Fruit fly (Drosophila melanogaster) whole organism, embryonic: ENCODE measurements around the gene Sec23.

ENCODE experiments used
- B-H2 ChIP-seq: fragments of 200-800 bp; sonication (Bioruptor generic); optimal IDR thresholded peaks from 2 replicates; lab custom pipeline; 2018; ENCODE audit warnings: missing biosample characterization, mild to moderate bottlenecking, missing genetic modification characterization
- BtbVII ChIP-seq: fragments of 200-800 bp; sonication (Bioruptor generic); optimal IDR thresholded peaks from 3 replicates; lab custom pipeline; 2017; ENCODE audit warnings: missing biosample characterization, mild to moderate bottlenecking, missing genetic modification characterization
- CG11093 ChIP-seq: fragments of 200-800 bp; sonication (Bioruptor generic); IDR thresholded peaks from 3 replicates; pipeline ENCODE4 v1.3.6; 2022; ENCODE audit warnings: missing biosample characterization, missing genetic modification characterization
- CG11247 ChIP-seq: fragments of 200-800 bp; sonication (Bioruptor generic); IDR thresholded peaks from 2 replicates; pipeline ENCODE4 v1.3.6; 2022; ENCODE audit warnings: missing biosample characterization, missing genetic modification characterization
- CG11560 ChIP-seq: fragments of 200-800 bp; sonication (Bioruptor generic); IDR thresholded peaks from 3 replicates; pipeline ENCODE4 v1.3.6; 2022; ENCODE audit warnings: missing biosample characterization, missing genetic modification characterization
- CG13287 ChIP-seq: fragments of 200-800 bp; sonication (Bioruptor generic); IDR thresholded peaks from 2 replicates; pipeline ENCODE4 v1.3.6; 2022; ENCODE audit warnings: missing biosample characterization, missing genetic modification characterization; ENCODE audit not compliant: partially characterized antibody
- CG14050 ChIP-seq: fragments of 200-800 bp; sonication (Bioruptor generic); IDR thresholded peaks from 3 replicates; pipeline ENCODE4 v1.3.6; 2022; ENCODE audit warnings: missing biosample characterization, missing genetic modification characterization
- CG16815 ChIP-seq: fragments of 200-800 bp; sonication (Bioruptor generic); optimal IDR thresholded peaks from 3 replicates; lab custom pipeline; 2017; ENCODE audit warnings: missing biosample characterization, mild to moderate bottlenecking, missing genetic modification characterization
- CG17186 ChIP-seq: fragments of 200-800 bp; sonication (Bioruptor generic); optimal IDR thresholded peaks from 3 replicates; lab custom pipeline; 2017; ENCODE audit warnings: missing biosample characterization, missing genetic modification reagents, missing genetic modification characterization
- CG17829 ChIP-seq: fragments of 200-800 bp; optimal IDR thresholded peaks from 2 replicates; lab custom pipeline; 2019; ENCODE audit warnings: missing biosample characterization, mild to moderate bottlenecking, missing genetic modification characterization, moderate library complexity
- CG17912 ChIP-seq: fragments of 200-800 bp; sonication (Bioruptor generic); optimal IDR thresholded peaks from 2 replicates; lab custom pipeline; 2018; ENCODE audit warnings: missing biosample characterization, mild to moderate bottlenecking, missing genetic modification characterization
- CG18764 ChIP-seq: fragments of 200-800 bp; sonication (Bioruptor generic); optimal IDR thresholded peaks from 3 replicates; lab custom pipeline; 2016; ENCODE audit warnings: missing biosample characterization, missing genetic modification characterization
- CG3407 ChIP-seq: fragments of 200-800 bp; sonication (Bioruptor generic); optimal IDR thresholded peaks from 2 replicates; lab custom pipeline; 2018; ENCODE audit warnings: missing biosample characterization, mild to moderate bottlenecking, missing genetic modification characterization
- CG34224 ChIP-seq: fragments of 200-800 bp; sonication (Bioruptor generic); IDR thresholded peaks from 3 replicates; pipeline ENCODE4 v1.3.6; 2022; ENCODE audit warnings: missing biosample characterization, missing genetic modification characterization; ENCODE audit not compliant: partially characterized antibody
- CG4282 ChIP-seq: fragments of 200-800 bp; sonication (Bioruptor generic); optimal IDR thresholded peaks from 2 replicates; lab custom pipeline; 2016; ENCODE audit warnings: missing biosample characterization, missing genetic modification characterization
- CG4730 ChIP-seq: fragments of 200-800 bp; sonication (Bioruptor generic); IDR thresholded peaks from 2 replicates; pipeline ENCODE4 v1.3.6; 2022; ENCODE audit warnings: missing biosample characterization, missing genetic modification characterization
- CG4820 ChIP-seq: fragments of 200-800 bp; sonication (Bioruptor generic); optimal IDR thresholded peaks from 3 replicates; lab custom pipeline; 2016; ENCODE audit warnings: missing biosample characterization, missing genetic modification characterization
- CG6175 ChIP-seq: fragments of 200-800 bp; sonication (Bioruptor generic); IDR thresholded peaks from 3 replicates; pipeline ENCODE4 v1.3.6; 2022; ENCODE audit warnings: missing biosample characterization, missing genetic modification characterization
- CG6765 ChIP-seq: fragments of 200-800 bp; sonication (Bioruptor generic); optimal IDR thresholded peaks from 3 replicates; lab custom pipeline; 2017; ENCODE audit warnings: missing biosample characterization, mild to moderate bottlenecking, missing genetic modification characterization
- CG7786 ChIP-seq: fragments of 200-800 bp; sonication (Bioruptor generic); optimal IDR thresholded peaks from 2 replicates; lab custom pipeline; 2016; ENCODE audit warnings: missing biosample characterization, missing genetic modification characterization
- Doc2 ChIP-seq: fragments of 200-800 bp; sonication (Bioruptor generic); IDR thresholded peaks from 2 replicates; pipeline ENCODE4 v1.3.6; 2022; ENCODE audit warnings: missing biosample characterization, missing genetic modification characterization
- Drgx ChIP-seq: fragments of 200-800 bp; sonication (Bioruptor generic); IDR thresholded peaks from 2 replicates; pipeline ENCODE4 v1.3.6; 2022; ENCODE audit warnings: missing biosample characterization, missing genetic modification characterization
- Ets65A ChIP-seq: fragments of 200-800 bp; sonication (Bioruptor generic); peaks from one replicate; lab custom pipeline; 2016; ENCODE audit warnings: missing biosample characterization, missing genetic modification characterization
- Ets97D ChIP-seq: fragments of 200-800 bp; sonication (Bioruptor generic); optimal IDR thresholded peaks from 3 replicates; lab custom pipeline; 2016; ENCODE audit warnings: missing biosample characterization, missing genetic modification characterization
- Fer1 ChIP-seq: fragments of 200-800 bp; sonication (Bioruptor generic); optimal IDR thresholded peaks from 2 replicates; lab custom pipeline; 2017; ENCODE audit warnings: missing biosample characterization, mild to moderate bottlenecking, missing genetic modification characterization
- HLH54F ChIP-seq: fragments of 200-800 bp; sonication (Bioruptor generic); optimal IDR thresholded peaks from 3 replicates; lab custom pipeline; 2016; ENCODE audit warnings: missing biosample characterization, missing genetic modification characterization
- Hmr ChIP-seq: fragments of 200-800 bp; sonication (Bioruptor generic); optimal IDR thresholded peaks from 3 replicates; lab custom pipeline; 2017; ENCODE audit warnings: mild to moderate bottlenecking, missing biosample characterization, missing genetic modification reagents, missing genetic modification characterization
- Hr3 ChIP-seq: fragments of 200-800 bp; sonication (Bioruptor generic); optimal IDR thresholded peaks from 3 replicates; lab custom pipeline; 2016; ENCODE audit warnings: missing biosample characterization, missing genetic modification characterization
- Lim3 ChIP-seq: fragments of 200-800 bp; sonication (Bioruptor generic); IDR thresholded peaks from 2 replicates; pipeline ENCODE4 v1.3.6; 2022; ENCODE audit warnings: missing biosample characterization, missing genetic modification characterization
- Myb ChIP-seq: fragments of 200-800 bp; sonication (Bioruptor generic); optimal IDR thresholded peaks from 2 replicates; lab custom pipeline; 2016; ENCODE audit warnings: missing biosample characterization, missing genetic modification characterization
- Oaz ChIP-seq: fragments of 200-800 bp; sonication (Bioruptor generic); IDR thresholded peaks from 2 replicates; pipeline ENCODE4 v1.3.6; 2022; ENCODE audit warnings: missing biosample characterization, missing genetic modification characterization
- Stat92E ChIP-seq, 3 experiments: fragments of >200 bp in 2 of 3; fragments of 200-800 bp in 1 of 3; sonication (Bioruptor generic) in 1 of 3; optimal IDR thresholded peaks; 2 replicates each; lab custom pipeline; 2017 to 2019; ENCODE audit warnings: missing biosample characterization in 3 of 3, missing genetic modification characterization in 3 of 3, mild to moderate bottlenecking in 1 of 3, moderate library complexity in 1 of 3
- Taf1 ChIP-seq: fragments of 200-800 bp; sonication (Bioruptor generic); IDR thresholded peaks from 2 replicates; pipeline ENCODE4 v1.3.6; 2022; ENCODE audit warnings: missing biosample characterization, missing genetic modification characterization
- Vsx1 ChIP-seq: fragments of 200-800 bp; sonication (Bioruptor generic); optimal IDR thresholded peaks from 2 replicates; lab custom pipeline; 2017; ENCODE audit warnings: missing biosample characterization, mild to moderate bottlenecking, missing genetic modification characterization, missing genetic modification reagents
- aop ChIP-seq: fragments of 200-800 bp; sonication (Bioruptor generic); IDR thresholded peaks from 2 replicates; pipeline ENCODE4 v1.3.6; 2022; ENCODE audit warnings: missing biosample characterization, missing genetic modification characterization
- caup ChIP-seq: fragments of 200-800 bp; sonication (Bioruptor generic); optimal IDR thresholded peaks from 3 replicates; lab custom pipeline; 2017; ENCODE audit warnings: missing biosample characterization, mild to moderate bottlenecking, missing genetic modification characterization, moderate library complexity; ENCODE audit not compliant: severe bottlenecking
- crol ChIP-seq: fragments of 200-800 bp; sonication (Bioruptor generic); IDR thresholded peaks from 2 replicates; pipeline ENCODE4 v1.3.6; 2022; ENCODE audit warnings: missing biosample characterization, missing genetic modification characterization
- dmrt99B ChIP-seq: fragments of 200-800 bp; sonication (Bioruptor generic); optimal IDR thresholded peaks from 2 replicates; lab custom pipeline; 2018; ENCODE audit warnings: missing biosample characterization, mild to moderate bottlenecking, missing genetic modification characterization, moderate library complexity
- gt ChIP-seq: fragments of 200-800 bp; sonication (Bioruptor generic); IDR thresholded peaks from 2 replicates; pipeline ENCODE4 v1.3.6; 2022; ENCODE audit warnings: missing biosample characterization, missing genetic modification characterization
- jumu ChIP-seq: fragments of 200-800 bp; sonication (Bioruptor generic); optimal IDR thresholded peaks from 3 replicates; lab custom pipeline; 2016; ENCODE audit warnings: missing biosample characterization, missing genetic modification characterization
- oc ChIP-seq: fragments of 200-800 bp; sonication (Bioruptor generic); optimal IDR thresholded peaks from 2 replicates; lab custom pipeline; 2018; ENCODE audit warnings: missing biosample characterization, mild to moderate bottlenecking, missing genetic modification characterization, moderate library complexity
- pan ChIP-seq, 4 experiments: fragments of >200 bp in 3 of 4; fragments of 200-800 bp in 1 of 4; sonication (Bioruptor generic) in 1 of 4; optimal IDR thresholded peaks in 3 of 4; IDR thresholded peaks in 1 of 4; 2 replicates each; pipeline versions ENCODE4 v1.3.6 to Lab custom; 2017 to 2022; ENCODE audit warnings: missing biosample characterization in 2 of 4, missing genetic modification characterization in 2 of 4, mixed read lengths in 1 of 4
- pita ChIP-seq: fragments of 200-800 bp; sonication (Bioruptor generic); optimal IDR thresholded peaks from 2 replicates; lab custom pipeline; 2017; ENCODE audit warnings: missing biosample characterization, mild to moderate bottlenecking, missing genetic modification characterization
- ranshi ChIP-seq: fragments of 200-800 bp; sonication (Bioruptor generic); IDR thresholded peaks from 2 replicates; pipeline ENCODE4 v1.3.6; 2022; ENCODE audit warnings: missing biosample characterization, missing genetic modification characterization
- scrt ChIP-seq: fragments of 200-800 bp; sonication (Bioruptor generic); optimal IDR thresholded peaks from 2 replicates; lab custom pipeline; 2018; ENCODE audit warnings: missing biosample characterization, mild to moderate bottlenecking, missing genetic modification characterization, moderate library complexity
- sens ChIP-seq: fragments of 200-800 bp; sonication (Bioruptor generic); peaks from one replicate; lab custom pipeline; 2016; ENCODE audit warnings: missing biosample characterization, missing genetic modification characterization
- tio ChIP-seq: fragments of 200-800 bp; sonication (Bioruptor generic); optimal IDR thresholded peaks from 2 replicates; lab custom pipeline; 2017; ENCODE audit warnings: missing biosample characterization, missing genetic modification characterization, inconsistent platforms
- twi ChIP-seq: fragments of 200-800 bp; optimal IDR thresholded peaks from 2 replicates; lab custom pipeline; 2019; ENCODE audit warnings: missing biosample characterization, mild to moderate bottlenecking, missing genetic modification characterization, moderate library complexity
- vnd ChIP-seq: fragments of 200-800 bp; sonication (Bioruptor generic); IDR thresholded peaks from 3 replicates; pipeline ENCODE4 v1.3.6; 2022; ENCODE audit warnings: missing biosample characterization, missing genetic modification characterization; ENCODE audit not compliant: partially characterized antibody

The Sec23 gene

dm6 chr3R:5648569-5649476 is at the start of gene Sec23, which contains the start of gene MTA1-like:
Gene Sec23, plus strand, starts transcription at chr3R:5649065.
Gene MTA1-like, minus strand, starts transcription at chr3R:5648738.
- no peak for TF ChIP-seq CG4730 (GFP tag; lab: Robert Waterston, UW)
- TF ChIP-seq twi (tag; lab: Kevin White, UChicago), result peak; percentile 44
- no peak for TF ChIP-seq B-H2
- TF ChIP-seq scrt (GFP tag; lab: Kevin White, UChicago), result peak; percentile 31
- no peak for TF ChIP-seq CG11093
- peak; percentile 93 for TF ChIP-seq Ets65A (GFP tag; lab: Kevin White, UChicago)
- no peak for TF ChIP-seq CG4282 (GFP tag; lab: Kevin White, UChicago)
- no peak for TF ChIP-seq Doc2 (GFP tag; lab: Robert Waterston, UW)
- TF ChIP-seq pita (GFP tag; lab: Kevin White, UChicago), result no peak
- no peak for TF ChIP-seq CG14050
- TF ChIP-seq Drgx, result no peak
- TF ChIP-seq Hr3 (GFP tag; lab: Kevin White, UChicago), result peak; percentile 75
- no peak for TF ChIP-seq pan (optimal IDR thresholded peaks at IDR 0.05; lab: Kevin White, UChicago)
- TF ChIP-seq pan (GFP tag; optimal IDR thresholded peaks at IDR 0.05 in 1 of 2, IDR thresholded peaks at IDR 0.05 in 1 of 2), result peak in 1 of 2 experiments; percentile 17
- TF ChIP-seq HLH54F (GFP tag; lab: Kevin White, UChicago), result peak; percentile 38
- TF ChIP-seq vnd, result peak; percentile 95
- no peak for TF ChIP-seq aop (GFP tag; lab: Robert Waterston, UW)
- TF ChIP-seq CG6175 (GFP tag; lab: Robert Waterston, UW), result no peak
- peak; percentile 10 for TF ChIP-seq CG3407 (GFP tag; lab: Kevin White, UChicago)
- peak; percentile 34 for TF ChIP-seq CG4820
- no peak for TF ChIP-seq CG11560 (tag; lab: Robert Waterston, UW)
- TF ChIP-seq CG17186 (GFP tag; lab: Kevin White, UChicago), result peak; percentile 59
- peak; percentile 8 for TF ChIP-seq CG17912 (GFP tag; lab: Kevin White, UChicago)
- peak; percentile 51 for TF ChIP-seq dmrt99B
- peak; percentile 36 for TF ChIP-seq CG18764 (GFP tag; lab: Kevin White, UChicago)
- TF ChIP-seq CG16815 (GFP tag; lab: Kevin White, UChicago), result peak; percentile 38
- peak; percentile 64 for TF ChIP-seq Ets97D (GFP tag; lab: Kevin White, UChicago)
- TF ChIP-seq Fer1, result peak; percentile 11
- peak; percentile 61 for TF ChIP-seq Hmr (GFP tag; lab: Kevin White, UChicago)
- no peak for TF ChIP-seq CG6765 (GFP tag; lab: Kevin White, UChicago)
- TF ChIP-seq CG34224 (GFP tag; lab: Robert Waterston, UW), result peak; percentile 85
- no peak for TF ChIP-seq BtbVII (GFP tag; lab: Kevin White, UChicago)
- no peak for TF ChIP-seq crol (GFP tag; lab: Robert Waterston, UW)
- 0 out of 2 replicates have a peak, but pooled peaks have one; percentile 19 for TF ChIP-seq ranshi (GFP tag; lab: Robert Waterston, UW)
- TF ChIP-seq Vsx1 (GFP tag; lab: Kevin White, UChicago), result peak; percentile 37
- TF ChIP-seq Stat92E (GFP tag; optimal IDR thresholded peaks at IDR 0.05; lab: Kevin White, UChicago), result peak in 1 of 3 experiments; percentile 48
- no peak for TF ChIP-seq Lim3
- TF ChIP-seq tio, result no peak
- no peak for TF ChIP-seq oc (tag; lab: Kevin White, UChicago)
- peak; percentile 90 for TF ChIP-seq CG13287 (GFP tag; lab: Robert Waterston, UW)
- TF ChIP-seq Myb (GFP tag; lab: Kevin White, UChicago), result no peak
- TF ChIP-seq Oaz (GFP tag; lab: Robert Waterston, UW), result no peak
- TF ChIP-seq jumu (GFP tag; lab: Kevin White, UChicago), result no peak
- TF ChIP-seq CG7786 (GFP tag; lab: Kevin White, UChicago), result no peak
- TF ChIP-seq caup (GFP tag; lab: Kevin White, UChicago), result peak; percentile 23
- TF ChIP-seq Taf1 (GFP tag; lab: Robert Waterston, UW), result no peak
- no peak for TF ChIP-seq gt (GFP tag; lab: Robert Waterston, UW)
- peak; percentile 81 for TF ChIP-seq sens (GFP tag; lab: Kevin White, UChicago)
- TF ChIP-seq CG11247 (GFP tag; lab: Robert Waterston, UW), result no peak
- TF ChIP-seq CG17829 (tag; lab: Kevin White, UChicago), result peak; percentile 78
